Worm (Caenorhabditis elegans) whole organism, late embryonic: Measurements from ENCODE around the gene gss-1.

Source experiments
- C38D4.7 ChIP-seq: fragments of 200-800 bp; sonication (Bioruptor generic); optimal IDR thresholded peaks from 2 replicates; lab custom pipeline; 2018; ENCODE audit warnings: mild to moderate bottlenecking, missing genetic modification characterization, moderate library complexity, missing compliant biosample characterization
- F13H6.1 ChIP-seq: sonication (generic microtip); optimal IDR thresholded peaks from 2 replicates; lab custom pipeline; 2016; ENCODE audit warnings: missing genetic modification characterization, missing compliant biosample characterization
- K09A11.1 ChIP-seq: sonication (generic microtip); optimal IDR thresholded peaks from 2 replicates; lab custom pipeline; 2017; ENCODE audit warnings: antibody characterized with exemption, mild to moderate bottlenecking, missing genetic modification characterization, missing compliant biosample characterization; ENCODE audit not compliant: insufficient read depth
- T23F11.4 ChIP-seq: fragments of 200-800 bp; sonication (Bioruptor generic); optimal IDR thresholded peaks from 2 replicates; lab custom pipeline; 2018; ENCODE audit warnings: mild to moderate bottlenecking, missing genetic modification characterization, missing compliant biosample characterization
- Y22D7AL.16 ChIP-seq: sonication (generic microtip); optimal IDR thresholded peaks from 2 replicates; lab custom pipeline; 2016; ENCODE audit warnings: missing genetic modification characterization, missing compliant biosample characterization
- ceh-18 ChIP-seq: sonication (generic microtip); optimal IDR thresholded peaks from 2 replicates; lab custom pipeline; 2016; ENCODE audit warnings: missing genetic modification characterization, missing compliant biosample characterization
- ceh-19 ChIP-seq: fragments of 200-800 bp; sonication (Bioruptor generic); optimal IDR thresholded peaks from 2 replicates; lab custom pipeline; 2018; ENCODE audit warnings: mild to moderate bottlenecking, missing genetic modification characterization, missing compliant biosample characterization
- ceh-22 ChIP-seq: sonication (generic microtip); optimal IDR thresholded peaks from 2 replicates; lab custom pipeline; 2017; ENCODE audit warnings: missing biosample characterization, missing genetic modification characterization
- ceh-24 ChIP-seq: sonication (generic microtip); optimal IDR thresholded peaks from 2 replicates; lab custom pipeline; 2016; ENCODE audit warnings: mild to moderate bottlenecking, missing genetic modification characterization, missing compliant biosample characterization
- ceh-30 ChIP-seq: fragments of 150-350 bp; optimal IDR thresholded peaks from 2 replicates; lab custom pipeline; 2014; ENCODE audit warnings: missing biosample characterization, missing genetic modification characterization
- ceh-31 ChIP-seq: sonication (generic microtip); optimal IDR thresholded peaks from 2 replicates; lab custom pipeline; 2016; ENCODE audit warnings: missing genetic modification characterization, missing compliant biosample characterization
- ceh-6 ChIP-seq: fragments of 200-800 bp; sonication (Bioruptor generic); optimal IDR thresholded peaks from 2 replicates; lab custom pipeline; 2018; ENCODE audit warnings: mild to moderate bottlenecking, missing genetic modification characterization, missing compliant biosample characterization
- ceh-9 ChIP-seq: sonication (generic microtip); optimal IDR thresholded peaks from 2 replicates; lab custom pipeline; 2016; ENCODE audit warnings: mild to moderate bottlenecking, missing genetic modification characterization, inconsistent platforms, missing compliant biosample characterization
- che-1 ChIP-seq: sonication (generic microtip); optimal IDR thresholded peaks from 2 replicates; lab custom pipeline; 2016; ENCODE audit warnings: mild to moderate bottlenecking, missing genetic modification characterization, missing compliant biosample characterization
- dmd-4 ChIP-seq: sonication (generic microtip); optimal IDR thresholded peaks from 2 replicates; lab custom pipeline; 2016; ENCODE audit warnings: borderline replicate concordance, missing genetic modification characterization, missing compliant biosample characterization
- elt-4 ChIP-seq: sonication (generic microtip); optimal IDR thresholded peaks from 2 replicates; lab custom pipeline; 2016; ENCODE audit warnings: missing genetic modification characterization, missing compliant biosample characterization
- eyg-1 ChIP-seq: sonication (generic microtip); optimal IDR thresholded peaks from 2 replicates; lab custom pipeline; 2016; ENCODE audit warnings: missing genotype, missing genetic modification characterization, missing compliant biosample characterization
- fkh-10 ChIP-seq: fragments of 150-350 bp; optimal IDR thresholded peaks from 2 replicates; lab custom pipeline; 2014; ENCODE audit warnings: missing biosample characterization, missing genetic modification reagents, missing genetic modification characterization
- fkh-6 ChIP-seq: sonication (generic microtip); optimal IDR thresholded peaks from 2 replicates; lab custom pipeline; 2016; ENCODE audit warnings: missing genetic modification characterization, missing compliant biosample characterization
- hlh-13 ChIP-seq: fragments of 200-800 bp; sonication (Bioruptor generic); optimal IDR thresholded peaks from 2 replicates; lab custom pipeline; 2018; ENCODE audit warnings: mild to moderate bottlenecking, missing genetic modification characterization, missing compliant biosample characterization
- lim-6 ChIP-seq: sonication (generic microtip); optimal IDR thresholded peaks from 2 replicates; lab custom pipeline; 2016; ENCODE audit warnings: missing genetic modification characterization, missing compliant biosample characterization
- lin-11 ChIP-seq: fragments of 200-800 bp; sonication (Bioruptor generic); optimal IDR thresholded peaks from 2 replicates; lab custom pipeline; 2018; ENCODE audit warnings: mild to moderate bottlenecking, missing genetic modification characterization, missing compliant biosample characterization
- mec-3 ChIP-seq: sonication (generic microtip); optimal IDR thresholded peaks from 2 replicates; lab custom pipeline; 2016; ENCODE audit warnings: borderline replicate concordance, missing genetic modification characterization, missing compliant biosample characterization
- nhr-11 ChIP-seq: fragments of 150-350 bp; optimal IDR thresholded peaks from 2 replicates; lab custom pipeline; 2014; ENCODE audit warnings: missing biosample characterization, missing genetic modification characterization
- nhr-232 ChIP-seq: sonication (generic microtip); optimal IDR thresholded peaks from 2 replicates; lab custom pipeline; 2016; ENCODE audit warnings: missing genetic modification characterization, missing compliant biosample characterization
- npax-4 ChIP-seq: sonication (generic microtip); optimal IDR thresholded peaks from 2 replicates; lab custom pipeline; 2016; ENCODE audit warnings: missing genetic modification characterization, missing compliant biosample characterization
- odd-2 ChIP-seq: sonication (generic microtip); optimal IDR thresholded peaks from 2 replicates; lab custom pipeline; 2017; ENCODE audit warnings: antibody characterized with exemption, mild to moderate bottlenecking, missing genetic modification characterization, missing compliant biosample characterization
- pat-9 ChIP-seq: fragments of 200-800 bp; sonication (Bioruptor generic); optimal IDR thresholded peaks from 2 replicates; lab custom pipeline; 2018; ENCODE audit warnings: mild to moderate bottlenecking, missing genetic modification characterization, moderate library complexity, missing compliant biosample characterization
- pqm-1 ChIP-seq: sonication (generic microtip); optimal IDR thresholded peaks from 2 replicates; lab custom pipeline; 2016; ENCODE audit warnings: missing genetic modification characterization, missing compliant biosample characterization
- pros-1 ChIP-seq: fragments of 150-350 bp; optimal IDR thresholded peaks from 2 replicates; lab custom pipeline; 2014; ENCODE audit warnings: missing biosample characterization, missing genetic modification reagents, missing genetic modification characterization
- sdc-2 ChIP-seq: sonication (generic microtip); optimal IDR thresholded peaks from 2 replicates; lab custom pipeline; 2016; ENCODE audit warnings: missing genotype, missing genetic modification characterization, missing compliant biosample characterization
- sox-2 ChIP-seq: fragments of 200-800 bp; sonication (Bioruptor generic); IDR thresholded peaks from 2 replicates; pipeline ENCODE4 v1.3.6; 2022; ENCODE audit warnings: missing genetic modification reagents, missing genetic modification characterization, missing compliant biosample characterization
- tbx-2 ChIP-seq: sonication (generic microtip); optimal IDR thresholded peaks from 2 replicates; lab custom pipeline; 2016; ENCODE audit warnings: missing genetic modification characterization, missing compliant biosample characterization
- ttx-3 ChIP-seq: sonication (generic microtip); optimal IDR thresholded peaks from 2 replicates; lab custom pipeline; 2016; ENCODE audit warnings: missing genetic modification reagents, missing genetic modification characterization, missing compliant biosample characterization
- unc-3 ChIP-seq, 2 experiments: fragments of 200-800 bp in 1 of 2; sonication (Bioruptor generic) in 1 of 2; sonication (generic microtip) in 1 of 2; conservative IDR thresholded peaks in 1 of 2; optimal IDR thresholded peaks in 1 of 2; 2 replicates each; pipeline versions ENCODE4 v1.3.6 to Lab custom; 2016 to 2022; ENCODE audit warnings: missing compliant biosample characterization in 2 of 2, missing genetic modification characterization in 2 of 2, missing genetic modification reagents in 1 of 2
- unc-42 ChIP-seq: sonication (generic microtip); optimal IDR thresholded peaks from 2 replicates; lab custom pipeline; 2016; ENCODE audit warnings: missing genotype, missing genetic modification characterization, missing compliant biosample characterization
- unc-55 ChIP-seq: sonication (generic microtip); optimal IDR thresholded peaks from 2 replicates; lab custom pipeline; 2017; ENCODE audit warnings: missing biosample characterization, missing genetic modification reagents, missing genetic modification characterization
- unc-86 ChIP-seq: sonication (generic microtip); optimal IDR thresholded peaks from 2 replicates; lab custom pipeline; 2016; ENCODE audit warnings: missing genetic modification characterization, missing compliant biosample characterization
- zip-5 ChIP-seq: sonication (generic microtip); optimal IDR thresholded peaks from 2 replicates; lab custom pipeline; 2016; ENCODE audit warnings: missing genetic modification characterization, missing compliant biosample characterization
- ztf-16 ChIP-seq: sonication (generic microtip); optimal IDR thresholded peaks from 2 replicates; lab custom pipeline; 2017; ENCODE audit warnings: missing genetic modification characterization, missing compliant biosample characterization

Gene gss-1

DNA sequence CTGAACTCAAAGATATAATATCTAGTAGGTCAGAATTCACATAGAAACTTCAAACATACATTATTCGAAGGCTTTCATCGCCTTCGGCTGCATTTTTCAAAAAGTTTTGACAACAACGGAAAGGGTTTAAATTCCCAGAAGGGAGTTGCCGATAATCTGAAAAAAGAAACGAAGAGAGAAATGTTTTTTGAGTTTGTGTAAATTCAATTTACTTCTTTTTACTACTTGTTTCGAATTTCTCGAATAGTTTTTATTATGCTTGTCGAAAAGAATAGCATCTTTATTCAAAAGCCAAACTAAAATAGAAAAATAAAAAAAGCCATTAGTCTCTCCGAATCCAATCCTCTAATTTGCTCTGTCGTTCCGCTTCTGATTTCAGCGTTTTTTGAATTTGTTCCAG, 14.9 kb upstream of the gss-1 start:
- TF ChIP-seq odd-2 (tag; lab: Kevin White, UChicago) = no peak
- no peak for TF ChIP-seq ceh-30 (tag; lab: Kevin White, UChicago)
- TF ChIP-seq npax-4 (tag; lab: Kevin White, UChicago) = no peak
- TF ChIP-seq K09A11.1 (tag; lab: Kevin White, UChicago) = no peak
- TF ChIP-seq ceh-24 (tag; lab: Kevin White, UChicago) = no peak
- TF ChIP-seq pat-9 = no peak
- TF ChIP-seq ztf-16 (tag; lab: Kevin White, UChicago) = no peak
- TF ChIP-seq tbx-2 (tag; lab: Kevin White, UChicago) = no peak
- no peak for TF ChIP-seq F13H6.1 (tag; lab: Kevin White, UChicago)
- TF ChIP-seq ceh-18 (tag; lab: Kevin White, UChicago) = no peak
- no peak for TF ChIP-seq zip-5 (tag; lab: Kevin White, UChicago)
- no peak for TF ChIP-seq nhr-11 (tag; lab: Kevin White, UChicago)
- no peak for TF ChIP-seq ceh-6 (GFP tag; lab: Kevin White, UChicago)
- no peak for TF ChIP-seq sox-2 (GFP tag; lab: Robert Waterston, UW)
- no peak for TF ChIP-seq mec-3 (tag; lab: Kevin White, UChicago)
- TF ChIP-seq che-1 (tag; lab: Kevin White, UChicago) = no peak
- TF ChIP-seq elt-4 (tag; lab: Kevin White, UChicago) = no peak
- no peak for TF ChIP-seq hlh-13
- no peak for TF ChIP-seq unc-86 (tag; lab: Kevin White, UChicago)

DNA sequence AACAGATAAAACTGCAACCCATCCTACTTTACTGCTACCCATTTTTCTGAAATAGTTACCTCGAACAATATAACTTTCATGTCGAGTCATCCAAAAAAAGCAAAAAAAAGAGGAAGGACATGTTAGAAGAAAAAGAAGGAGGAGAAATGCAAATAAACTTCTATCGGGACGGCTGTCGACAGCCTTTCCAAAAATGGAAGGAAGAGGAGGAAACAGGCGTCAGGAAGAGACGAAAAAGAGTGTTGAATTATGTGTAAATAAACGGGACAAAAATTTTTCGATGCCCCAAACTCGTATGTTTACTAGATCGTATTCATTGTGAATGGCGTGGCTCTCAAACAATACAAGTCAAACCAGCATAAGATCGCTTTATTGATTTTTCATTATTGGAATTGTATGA, 11.4 kb upstream of the gss-1 start, which contains the start of gene M176.5:
Gene M176.5 (minus strand): TSS at position 101 of the 400 bp plus-strand sequence.
- no peak for TF ChIP-seq pqm-1 (tag; lab: Kevin White, UChicago)
- no peak for TF ChIP-seq npax-4 (tag; lab: Kevin White, UChicago)
- TF ChIP-seq C38D4.7 (GFP tag; lab: Kevin White, UChicago) = no peak

DNA sequence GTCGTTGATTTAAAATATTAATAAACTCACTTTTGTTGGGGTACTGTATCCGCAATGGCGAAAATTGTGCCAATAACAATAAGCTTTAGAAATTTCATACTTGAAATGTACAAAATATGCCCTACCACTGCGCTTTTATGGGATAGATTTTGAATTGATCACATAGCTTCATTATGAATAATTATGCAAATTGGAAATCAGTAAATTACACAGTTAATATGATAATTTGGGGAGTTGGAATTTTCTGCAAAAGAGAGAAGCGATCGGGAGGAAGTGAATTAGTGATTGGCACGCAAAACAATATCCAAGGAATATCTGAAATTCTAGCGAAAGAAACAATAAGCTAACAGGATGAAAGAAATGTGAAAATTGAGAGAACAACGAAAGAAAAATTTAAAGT, 9.8 kb upstream of the gss-1 start, which contains the start of gene M176.10:
Gene M176.10 (minus strand): TSS at position 101 of the 400 bp plus-strand sequence.
- TF ChIP-seq pros-1 (no peak), Y22D7AL.16 (tag; lab: Kevin White, UChicago) (no peak), unc-3 (GFP tag; conservative IDR thresholded peaks at IDR 0.05; lab: Robert Waterston, UW) (no peak), unc-3 (tag; optimal IDR thresholded peaks at IDR 0.05; lab: Kevin White, UChicago) (no peak), odd-2 (tag; lab: Kevin White, UChicago) (no peak), ceh-18 (tag; lab: Kevin White, UChicago) (no peak), K09A11.1 (tag; lab: Kevin White, UChicago) (no peak), ceh-24 (tag; lab: Kevin White, UChicago) (no peak)

DNA sequence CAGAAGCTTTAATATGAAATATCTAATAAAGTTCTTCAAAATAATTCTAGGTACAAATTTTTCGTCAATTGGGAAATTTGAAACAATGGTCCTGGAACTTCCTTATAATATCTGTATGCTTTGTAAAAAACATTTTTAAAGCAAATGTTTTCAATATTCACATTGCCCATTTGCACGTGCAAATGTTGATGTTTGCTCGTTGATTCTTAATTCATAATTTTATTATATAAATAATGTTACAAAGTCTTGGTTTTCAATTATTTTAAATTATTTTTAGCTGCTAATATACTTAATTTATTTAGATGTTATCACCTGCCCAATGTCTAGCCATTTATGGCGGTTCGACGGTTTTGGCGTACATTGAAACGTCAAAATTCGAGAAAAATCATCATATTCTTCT, 5.7 kb upstream of the gss-1 start, which contains the start of gene M176.11:
Gene M176.11 (plus strand): TSS at position 301 of the 400 bp plus-strand sequence.
- TF ChIP-seq T23F11.4 (GFP tag; lab: Kevin White, UChicago) (no peak), unc-55 (GFP tag; lab: Kevin White, UChicago) (no peak), eyg-1 (tag; lab: Kevin White, UChicago) (no peak), ztf-16 (tag; lab: Kevin White, UChicago) (no peak), pat-9 (no peak), dmd-4 (tag; lab: Kevin White, UChicago) (no peak), ttx-3 (no peak)

DNA sequence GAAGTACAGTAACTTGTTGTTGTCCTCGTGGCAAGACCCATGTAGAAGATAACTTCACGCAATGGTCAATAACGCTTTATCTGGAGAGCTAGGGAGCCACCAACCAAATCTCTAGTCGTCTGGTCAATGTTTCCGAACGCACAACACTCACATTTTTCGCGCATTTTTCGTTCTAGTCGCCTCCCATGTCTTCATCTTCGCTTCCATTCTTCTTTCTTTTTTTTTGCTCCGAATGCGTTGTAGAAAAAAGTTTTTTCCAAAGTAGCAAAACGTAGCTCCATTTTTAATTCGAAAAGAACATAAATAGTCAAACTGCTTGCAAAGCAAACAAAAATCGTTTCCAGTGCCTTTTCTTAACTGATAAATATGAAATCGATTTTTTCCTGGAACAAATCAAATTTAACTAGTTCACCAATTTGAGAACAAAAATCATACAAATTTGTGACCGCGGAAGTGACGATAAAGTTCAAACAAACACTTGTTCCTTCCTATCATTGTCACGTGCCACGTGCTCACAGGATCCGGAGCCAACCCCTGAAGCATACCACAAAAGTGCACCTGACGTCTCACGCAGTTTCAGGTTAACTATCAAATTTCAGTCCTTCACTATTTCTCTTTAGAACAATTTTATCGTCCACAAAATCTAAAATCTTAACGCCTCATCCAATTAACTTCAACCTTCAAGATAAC, 2.8 kb upstream of the gss-1 start:
- no peak for TF ChIP-seq ceh-18 (tag; lab: Kevin White, UChicago)
- TF ChIP-seq sdc-2 (tag; lab: Kevin White, UChicago) = no peak
- no peak for TF ChIP-seq fkh-6
- no peak for TF ChIP-seq fkh-10 (GFP tag; lab: Kevin White, UChicago)
- TF ChIP-seq ceh-19 (GFP tag; lab: Kevin White, UChicago) = no peak
- TF ChIP-seq npax-4 (tag; lab: Kevin White, UChicago) = no peak
- TF ChIP-seq lin-11 (tag; lab: Kevin White, UChicago) = no peak
- TF ChIP-seq nhr-232 (tag; lab: Kevin White, UChicago) = no peak
- no peak for TF ChIP-seq ceh-31 (tag; lab: Kevin White, UChicago)
- TF ChIP-seq lim-6 (tag; lab: Kevin White, UChicago) = no peak
- TF ChIP-seq ttx-3 = no peak
- TF ChIP-seq ceh-24 (tag; lab: Kevin White, UChicago) = no peak
- no peak for TF ChIP-seq ceh-9 (tag; lab: Kevin White, UChicago)
- TF ChIP-seq ceh-22 = no peak
- no peak for TF ChIP-seq F13H6.1 (tag; lab: Kevin White, UChicago)
- no peak for TF ChIP-seq ceh-6 (GFP tag; lab: Kevin White, UChicago)
- TF ChIP-seq odd-2 (tag; lab: Kevin White, UChicago) = no peak
- TF ChIP-seq unc-42 (tag; lab: Kevin White, UChicago) = no peak
